Fruit fly (Drosophila melanogaster): ENCODE measurements around the gene Sema1a.

Gene Sema1a

DNA sequence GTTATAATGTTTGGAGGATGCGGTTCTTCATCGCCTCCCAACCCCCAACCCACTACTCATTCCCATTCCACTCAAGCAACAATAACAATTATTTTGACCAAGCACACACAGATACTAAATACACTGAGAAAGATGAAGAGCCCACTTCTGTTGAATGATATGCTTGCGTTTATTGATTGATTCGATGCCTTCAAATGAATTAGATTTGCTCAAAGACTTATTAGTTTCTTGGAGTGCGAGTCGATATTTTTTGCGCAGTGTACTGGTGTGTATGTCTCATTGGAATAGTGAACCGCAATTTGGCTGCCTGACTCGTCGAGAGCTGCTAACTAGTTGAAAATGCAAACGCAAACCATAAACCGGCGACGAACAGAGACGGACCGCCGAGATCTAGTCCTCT, 68.9 kb downstream of the Sema1a start (continued):
- TF ChIP-seq CG34376 (GFP tag; optimal IDR thresholded peaks at IDR 0.05), result no peak
- TF ChIP-seq CG18619 (GFP tag; optimal IDR thresholded peaks at IDR 0.05), result peak; percentile 7
- TF ChIP-seq Oli (tag; optimal IDR thresholded peaks at IDR 0.05), result peak; percentile 28
- no peak for TF ChIP-seq stwl (tag; optimal IDR thresholded peaks at IDR 0.05)
- no peak for TF ChIP-seq CG1602 (GFP tag; optimal IDR thresholded peaks at IDR 0.05)
- no peak for TF ChIP-seq CG10267 (tag; optimal IDR thresholded peaks at IDR 0.05)
- TF ChIP-seq CG17912 (GFP tag; optimal IDR thresholded peaks at IDR 0.05), result no peak
- peak; percentile 1 for TF ChIP-seq PHDP (tag; optimal IDR thresholded peaks at IDR 0.05)
- TF ChIP-seq dati (GFP tag; IDR thresholded peaks at IDR 0.05), result no peak
- TF ChIP-seq H2.0 (GFP tag; IDR thresholded peaks at IDR 0.05), result 0 out of 2 replicates have a peak, but pooled peaks have one; percentile 8
- no peak for TF ChIP-seq Tbp (GFP tag; optimal IDR thresholded peaks at IDR 0.05)
- peak; percentile 32 for TF ChIP-seq CG3281 (GFP tag; optimal IDR thresholded peaks at IDR 0.05)
- peak; percentile 35 for TF ChIP-seq Antp (GFP tag; optimal IDR thresholded peaks at IDR 0.05)
- TF ChIP-seq sens-2 (GFP tag; IDR thresholded peaks at IDR 0.05), result no peak
- peak; percentile 2 for TF ChIP-seq ewg (GFP tag; optimal IDR thresholded peaks at IDR 0.05)
- TF ChIP-seq B-H1 (GFP tag; IDR thresholded peaks at IDR 0.05), result 0 out of 3 replicates have a peak, but pooled peaks have one; percentile 12
- peak; percentile 33 for TF ChIP-seq CG7556 (GFP tag; optimal IDR thresholded peaks at IDR 0.05)
- no peak for TF ChIP-seq Bdp1 (GFP tag; optimal IDR thresholded peaks at IDR 0.05)
- no peak for TF ChIP-seq ara (GFP tag; IDR thresholded peaks at IDR 0.05)
- TF ChIP-seq eve (GFP tag; optimal IDR thresholded peaks at IDR 0.05), result peak in 1 of 2 experiments; percentile 62
- peak; percentile 81 for TF ChIP-seq Ets65A (GFP tag)
- no peak for TF ChIP-seq CG4360 (GFP tag; IDR thresholded peaks at IDR 0.05)
- TF ChIP-seq dimm (GFP tag; IDR thresholded peaks at IDR 0.05), result no peak
- peak; percentile 42 for TF ChIP-seq CG4820 (GFP tag; optimal IDR thresholded peaks at IDR 0.05)
- TF ChIP-seq fu2 (GFP tag; optimal IDR thresholded peaks at IDR 0.05), result no peak
- TF ChIP-seq bab2 (GFP tag; optimal IDR thresholded peaks at IDR 0.05), result peak; percentile 34
- 0 out of 2 replicates have a peak, but pooled peaks have one; percentile 17 for TF ChIP-seq CG14441 (GFP tag; IDR thresholded peaks at IDR 0.05)
- no peak for TF ChIP-seq pho (GFP tag; optimal IDR thresholded peaks at IDR 0.05)
- no peak for TF ChIP-seq psq (GFP tag; optimal IDR thresholded peaks at IDR 0.05)
- TF ChIP-seq CG14860 (GFP tag; IDR thresholded peaks at IDR 0.05; ENCODE audit: partially characterized antibody), result no peak
- no peak for TF ChIP-seq gce (GFP tag; IDR thresholded peaks at IDR 0.05)
- TF ChIP-seq Hr51 (GFP tag; optimal IDR thresholded peaks at IDR 0.05), result peak in 1 of 2 experiments; percentile 29
- peak; percentile 34; the same call in 1 of the 2 replicates for TF ChIP-seq CG31441 (GFP tag; IDR thresholded peaks at IDR 0.05)
- TF ChIP-seq Rx (GFP tag; IDR thresholded peaks at IDR 0.05), result no peak
- TF ChIP-seq dmrt99B (tag; optimal IDR thresholded peaks at IDR 0.05), result peak; percentile 60
- peak; percentile 27 to 34 for TF ChIP-seq Pdp1 (GFP tag; optimal IDR thresholded peaks at IDR 0.05)
- no peak for TF ChIP-seq CG11247 (GFP tag; IDR thresholded peaks at IDR 0.05)
- TF ChIP-seq CG13424 (tag; optimal IDR thresholded peaks at IDR 0.05), result no peak
- peak; percentile 24 for TF ChIP-seq jumu (GFP tag; optimal IDR thresholded peaks at IDR 0.05)
- TF ChIP-seq CG12219 (GFP tag; optimal IDR thresholded peaks at IDR 0.05), result peak; percentile 16
- peak; percentile 5 for TF ChIP-seq Sry-δ (GFP tag; optimal IDR thresholded peaks at IDR 0.05)
- no peak for TF ChIP-seq tup (GFP tag; optimal IDR thresholded peaks at IDR 0.05)
- TF ChIP-seq phol (tag; optimal IDR thresholded peaks at IDR 0.05), result peak; percentile 28
- TF ChIP-seq CG17385 (GFP tag; optimal IDR thresholded peaks at IDR 0.05), result no peak
- TF ChIP-seq CG1603 (tag; optimal IDR thresholded peaks at IDR 0.05), result peak; percentile 56
- TF ChIP-seq pnt (GFP tag; optimal IDR thresholded peaks at IDR 0.05), result peak; percentile 18
- no peak for TF ChIP-seq CG13123 (GFP tag; optimal IDR thresholded peaks at IDR 0.05)
- TF ChIP-seq CG4328 (GFP tag; optimal IDR thresholded peaks at IDR 0.05), result no peak
- TF ChIP-seq danr (GFP tag; IDR thresholded peaks at IDR 0.05), result no peak
- peak; percentile 56 for TF ChIP-seq slbo (GFP tag; IDR thresholded peaks at IDR 0.05)
- TF ChIP-seq CG16863 (GFP tag; optimal IDR thresholded peaks at IDR 0.05), result peak; percentile 9
- TF ChIP-seq CG17359 (tag; optimal IDR thresholded peaks at IDR 0.05), result peak; percentile 62

Data from whole organism, embryonic.